Worm (Caenorhabditis elegans): Measurements from ENCODE around the gene W02B8.1.
A peak's percentile ranks its signal among the peaks of the same experiment; 100 is the strongest.

W02B8.1 gene

DNA sequence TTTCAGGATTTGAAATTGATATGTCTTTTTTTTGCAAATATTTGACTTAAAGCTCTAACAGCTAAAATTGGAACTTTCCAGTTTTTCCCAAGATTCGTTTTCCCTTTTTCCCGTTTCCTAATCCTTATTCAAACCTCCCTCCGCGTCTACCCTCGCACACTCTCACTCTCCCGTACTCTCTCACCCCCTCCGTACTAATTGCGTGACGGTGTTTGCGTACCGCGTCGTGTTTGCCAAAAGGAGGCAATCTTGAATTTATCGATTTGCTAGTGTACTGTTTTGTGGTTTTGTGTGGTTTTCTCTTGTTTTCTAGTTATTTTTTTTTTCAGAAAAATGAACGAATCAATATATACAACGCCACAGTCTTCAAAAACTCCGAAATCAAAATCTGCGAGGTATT is 6.7 kb upstream of the W02B8.1 start, which contains the start of gene citk-1 (continued):
- TF ChIP-seq tbx-2 (tag; optimal IDR thresholded peaks at IDR 0.05) (peak; percentile 75), aly-2 (tag; optimal IDR thresholded peaks at IDR 0.05) (peak; percentile 28), snpc-4 (tag; optimal IDR thresholded peaks at IDR 0.05) (peak; percentile 77), grh-1 (GFP tag; IDR thresholded peaks at IDR 0.05) (peak; percentile 62), pax-3 (tag; optimal IDR thresholded peaks at IDR 0.05) (peak; percentile 10), ceh-8 (GFP tag; optimal IDR thresholded peaks at IDR 0.05) (no peak), lin-35 (GFP tag; optimal IDR thresholded peaks at IDR 0.05) (peak; percentile 97 to 100), mab-9 (GFP tag; IDR thresholded peaks at IDR 0.05) (no peak), lir-3 (tag; optimal IDR thresholded peaks at IDR 0.05; ENCODE audit: poor library complexity) (no peak), nhr-76 (tag; optimal IDR thresholded peaks at IDR 0.05) (no peak), mep-1 (tag; optimal IDR thresholded peaks at IDR 0.05) (peak; percentile 92), elt-3 (tag; optimal IDR thresholded peaks at IDR 0.05) (peak in 2 of 6 experiments; percentile 32 to 50), blmp-1 (tag; optimal IDR thresholded peaks at IDR 0.05) (peak; percentile 88), ceh-82 (tag; optimal IDR thresholded peaks at IDR 0.05) (peak; percentile 19 to 90 (median 52)), ceh-88 (GFP tag; IDR thresholded peaks at IDR 0.05) (no peak), xbp-1 (tag; optimal IDR thresholded peaks at IDR 0.05) (peak; percentile 80), lin-15B (tag; optimal IDR thresholded peaks at IDR 0.05) (peak; percentile 26), sptf-1 (tag; optimal IDR thresholded peaks at IDR 0.05) (no peak), elt-2 (tag; optimal IDR thresholded peaks at IDR 0.05) (peak; percentile 20), F16B12.6 (tag; optimal IDR thresholded peaks at IDR 0.05) (peak; percentile 99), hpl-2 (GFP tag; optimal IDR thresholded peaks at IDR 0.05) (no peak), nhr-11 (tag; optimal IDR thresholded peaks at IDR 0.05) (no peak), nhr-84 (tag; optimal IDR thresholded peaks at IDR 0.05) (no peak), tlp-1 (tag; optimal IDR thresholded peaks at IDR 0.05) (no peak), nhr-71 (tag; optimal IDR thresholded peaks at IDR 0.05) (peak; percentile 81), C16A3.4 (tag; optimal IDR thresholded peaks at IDR 0.05) (peak; percentile 83), unc-130 (tag; optimal IDR thresholded peaks at IDR 0.05) (peak; percentile 74), swsn-7 (tag; optimal IDR thresholded peaks at IDR 0.05) (peak; percentile 73), mdl-1 (tag; optimal IDR thresholded peaks at IDR 0.05) (peak in 1 of 2 experiments; percentile 76), alr-1 (tag; optimal IDR thresholded peaks at IDR 0.05; ENCODE audit: borderline replicate concordance) (no peak), dsc-1 (tag; optimal IDR thresholded peaks at IDR 0.05) (peak; percentile 64), vab-15 (tag; optimal IDR thresholded peaks at IDR 0.05) (peak; percentile 82), sup-37 (GFP tag; optimal IDR thresholded peaks at IDR 0.05) (no peak), unc-86 (tag; optimal IDR thresholded peaks at IDR 0.05) (peak; percentile 73), isw-1 (GFP tag; IDR thresholded peaks at IDR 0.05) (peak; percentile 69), fos-1 (tag; optimal IDR thresholded peaks at IDR 0.05) (peak; percentile 63), aha-1 (tag; optimal IDR thresholded peaks at IDR 0.05) (no peak), fkh-10 (GFP tag; optimal IDR thresholded peaks at IDR 0.05) (peak; percentile 21), zag-1 (tag; optimal IDR thresholded peaks at IDR 0.05) (no peak), egl-27 (tag; optimal IDR thresholded peaks at IDR 0.05) (no peak), nhr-77 (tag; optimal IDR thresholded peaks at IDR 0.05) (peak; percentile 84)

- no peak for TF ChIP-seq efl-1 (optimal IDR thresholded peaks at IDR 0.05)
- TF ChIP-seq efl-1 (GFP tag; optimal IDR thresholded peaks at IDR 0.05 in 1 of 2): peak; percentile 21 to 81
- TF ChIP-seq nhr-11 (tag; optimal IDR thresholded peaks at IDR 0.05): no peak
Measured at ce11 chrII:13907615-13908014, 5.7 kb upstream of the W02B8.1 start.

All from whole organism, L1 larva.